Fruit fly (Drosophila melanogaster) whole organism, wandering third instar larva: ENCODE data around the gene cher.

ENCODE experiments used
- Abd-B ChIP-seq: fragments of >200 bp; optimal IDR thresholded peaks from 2 replicates; lab custom pipeline; 2017; ENCODE audit warnings: missing biosample characterization, missing genetic modification characterization
- Hnf4 ChIP-seq: fragments of 200-800 bp; sonication (Bioruptor generic); optimal IDR thresholded peaks from 2 replicates; lab custom pipeline; 2016; ENCODE audit warnings: missing biosample characterization, mild to moderate bottlenecking, missing genetic modification characterization
- Myc ChIP-seq: fragments of >200 bp; optimal IDR thresholded peaks from 2 replicates; lab custom pipeline; 2017
- dsf ChIP-seq: sonication (Bioruptor generic); optimal IDR thresholded peaks from 2 replicates; lab custom pipeline; 2016; ENCODE audit warnings: missing biosample characterization, missing genetic modification characterization, borderline replicate concordance
- usp ChIP-seq: fragments of >200 bp; optimal IDR thresholded peaks from 2 replicates; lab custom pipeline; 2017; ENCODE audit warnings: missing biosample characterization, missing genetic modification characterization

- TF ChIP-seq usp (GFP tag; lab: Kevin White, UChicago) (no peak), dsf (no peak), Myc (lab: Kevin White, UChicago) (no peak), Abd-B (no peak), Hnf4 (GFP tag; lab: Kevin White, UChicago) (no peak)
These were observed 7.0 kb upstream of the cher start, which contains the start of the genes CG4053 and CG31266 for dm6 chr3R:17132098-17132712.
